Fruit fly (Drosophila melanogaster) whole organism, embryonic: ENCODE data around the gene Lamtor1.

Experiments used
- Ada2b ChIP-seq: fragments of 200-800 bp; sonication (Bioruptor generic); IDR thresholded peaks from 2 replicates; pipeline ENCODE4 v1.3.6; 2022; ENCODE audit warnings: missing biosample characterization, missing genetic modification characterization
- Aef1 ChIP-seq: fragments of 200-800 bp; sonication (Bioruptor generic); IDR thresholded peaks from 3 replicates; pipeline ENCODE4 v1.3.6; 2022; ENCODE audit warnings: missing biosample characterization, missing genetic modification characterization
- Atf3 ChIP-seq: fragments of 200-800 bp; sonication (Bioruptor generic); optimal IDR thresholded peaks from 3 replicates; lab custom pipeline; 2016; ENCODE audit warnings: missing biosample characterization, missing genetic modification characterization
- CG10147 ChIP-seq: fragments of 200-800 bp; sonication (Bioruptor generic); optimal IDR thresholded peaks from 2 replicates; lab custom pipeline; 2019; ENCODE audit warnings: missing biosample characterization, mild to moderate bottlenecking, missing genetic modification characterization, moderate library complexity
- CG1024 ChIP-seq: fragments of 200-800 bp; sonication (Bioruptor generic); IDR thresholded peaks from 2 replicates; pipeline ENCODE4 v1.3.6; 2022; ENCODE audit warnings: missing biosample characterization, missing genetic modification characterization
- CG10267 ChIP-seq: fragments of 200-800 bp; sonication (Bioruptor generic); optimal IDR thresholded peaks from 2 replicates; lab custom pipeline; 2018; ENCODE audit warnings: missing biosample characterization, mild to moderate bottlenecking, missing genetic modification characterization, moderate library complexity
- CG11085 ChIP-seq: fragments of 200-800 bp; sonication (Bioruptor generic); IDR thresholded peaks from 2 replicates; pipeline ENCODE4 v1.3.6; 2022; ENCODE audit warnings: missing biosample characterization, missing genetic modification characterization
- CG11723 ChIP-seq: fragments of 200-800 bp; sonication (Bioruptor generic); optimal IDR thresholded peaks from 2 replicates; lab custom pipeline; 2017; ENCODE audit warnings: missing biosample characterization, mild to moderate bottlenecking, missing genetic modification characterization
- CG12155 ChIP-seq: fragments of 200-800 bp; sonication (Bioruptor generic); optimal IDR thresholded peaks from 3 replicates; lab custom pipeline; 2016; ENCODE audit warnings: missing biosample characterization, missing genetic modification characterization
- CG13287 ChIP-seq: fragments of 200-800 bp; sonication (Bioruptor generic); IDR thresholded peaks from 2 replicates; pipeline ENCODE4 v1.3.6; 2022; ENCODE audit warnings: missing biosample characterization, missing genetic modification characterization; ENCODE audit not compliant: partially characterized antibody
- CG14050 ChIP-seq: fragments of 200-800 bp; sonication (Bioruptor generic); IDR thresholded peaks from 3 replicates; pipeline ENCODE4 v1.3.6; 2022; ENCODE audit warnings: missing biosample characterization, missing genetic modification characterization
- CG1529 ChIP-seq: fragments of 200-800 bp; sonication (Bioruptor generic); optimal IDR thresholded peaks from 3 replicates; lab custom pipeline; 2018; ENCODE audit warnings: missing biosample characterization, missing genetic modification characterization
- CG17568 ChIP-seq: fragments of 200-800 bp; sonication (Bioruptor generic); optimal IDR thresholded peaks from 2 replicates; lab custom pipeline; 2018; ENCODE audit warnings: missing biosample characterization, mild to moderate bottlenecking, missing genetic modification characterization, moderate library complexity
- CG17912 ChIP-seq: fragments of 200-800 bp; sonication (Bioruptor generic); optimal IDR thresholded peaks from 2 replicates; lab custom pipeline; 2018; ENCODE audit warnings: missing biosample characterization, mild to moderate bottlenecking, missing genetic modification characterization
- CG18764 ChIP-seq: fragments of 200-800 bp; sonication (Bioruptor generic); optimal IDR thresholded peaks from 3 replicates; lab custom pipeline; 2016; ENCODE audit warnings: missing biosample characterization, missing genetic modification characterization
- CG30020 ChIP-seq: fragments of 200-800 bp; optimal IDR thresholded peaks from 2 replicates; lab custom pipeline; 2019; ENCODE audit warnings: missing biosample characterization, mild to moderate bottlenecking, missing genetic modification characterization, moderate library complexity
- CG3065 ChIP-seq: fragments of 200-800 bp; sonication (Bioruptor generic); optimal IDR thresholded peaks from 2 replicates; lab custom pipeline; 2016; ENCODE audit warnings: missing biosample characterization, missing genetic modification characterization
- CG33213 ChIP-seq: fragments of 200-800 bp; sonication (Bioruptor generic); optimal IDR thresholded peaks from 3 replicates; lab custom pipeline; 2016; ENCODE audit warnings: missing biosample characterization, missing genetic modification characterization
- CG3838 ChIP-seq: fragments of 200-800 bp; sonication (Bioruptor generic); optimal IDR thresholded peaks from 3 replicates; lab custom pipeline; 2016; ENCODE audit warnings: missing biosample characterization, missing genetic modification characterization
- CG43689 ChIP-seq: fragments of 200-800 bp; sonication (Bioruptor generic); IDR thresholded peaks from 2 replicates; pipeline ENCODE4 v1.3.6; 2022; ENCODE audit warnings: missing biosample characterization, missing genetic modification characterization
- CG4617 ChIP-seq: fragments of 200-800 bp; sonication (Bioruptor generic); optimal IDR thresholded peaks from 3 replicates; lab custom pipeline; 2016; ENCODE audit warnings: missing biosample characterization, missing genetic modification characterization, borderline replicate concordance
- CG6254 ChIP-seq: fragments of 200-800 bp; sonication (Bioruptor generic); optimal IDR thresholded peaks from 3 replicates; lab custom pipeline; 2017; ENCODE audit warnings: mild to moderate bottlenecking, missing biosample characterization, missing genetic modification reagents, missing genetic modification characterization
- CG6272 ChIP-seq: fragments of 200-800 bp; sonication (Bioruptor generic); IDR thresholded peaks from 2 replicates; pipeline ENCODE4 v1.3.6; 2022; ENCODE audit warnings: missing biosample characterization, missing genetic modification characterization
- CG6654 ChIP-seq: fragments of 200-800 bp; sonication (Bioruptor generic); optimal IDR thresholded peaks from 2 replicates; lab custom pipeline; 2017; ENCODE audit warnings: missing biosample characterization, mild to moderate bottlenecking, missing genetic modification characterization
- Gug ChIP-seq: fragments of 200-800 bp; sonication (Bioruptor generic); IDR thresholded peaks from 4 replicates; pipeline ENCODE4 v1.3.6; 2022; ENCODE audit warnings: missing biosample characterization, missing genetic modification characterization
- Hr78 ChIP-seq, 2 experiments: fragments of 200-800 bp in 1 of 2; fragments of >200 bp in 1 of 2; sonication (Bioruptor generic) in 1 of 2; optimal IDR thresholded peaks; 2 replicates each; lab custom pipeline; 2017 to 2019; ENCODE audit warnings: missing biosample characterization in 2 of 2, missing genetic modification characterization in 2 of 2, mild to moderate bottlenecking in 1 of 2, moderate library complexity in 1 of 2
- Meics ChIP-seq: fragments of 200-800 bp; sonication (Bioruptor generic); optimal IDR thresholded peaks from 2 replicates; lab custom pipeline; 2017; ENCODE audit warnings: missing biosample characterization, mild to moderate bottlenecking, missing genetic modification characterization
- ab ChIP-seq: fragments of 200-800 bp; sonication (Bioruptor generic); optimal IDR thresholded peaks from 2 replicates; lab custom pipeline; 2016; ENCODE audit warnings: missing biosample characterization, missing genetic modification characterization
- bigmax ChIP-seq: fragments of 200-800 bp; sonication (Bioruptor generic); optimal IDR thresholded peaks from 2 replicates; lab custom pipeline; 2018; ENCODE audit warnings: missing biosample characterization, mild to moderate bottlenecking, missing genetic modification characterization
- chinmo ChIP-seq: fragments of 200-800 bp; sonication (Bioruptor generic); IDR thresholded peaks from 4 replicates; pipeline ENCODE4 v1.3.6; 2022; ENCODE audit warnings: missing biosample characterization, missing genetic modification characterization; ENCODE audit not compliant: partially characterized antibody
- fd96Cb ChIP-seq: fragments of 200-800 bp; sonication (Bioruptor generic); optimal IDR thresholded peaks from 2 replicates; lab custom pipeline; 2018; ENCODE audit warnings: missing biosample characterization, mild to moderate bottlenecking, missing genetic modification characterization, moderate library complexity
- ind ChIP-seq: fragments of 200-800 bp; sonication (Bioruptor generic); optimal IDR thresholded peaks from 3 replicates; lab custom pipeline; 2016; ENCODE audit warnings: missing biosample characterization, missing genetic modification characterization
- ken ChIP-seq: fragments of 200-800 bp; sonication (Bioruptor generic); IDR thresholded peaks from 3 replicates; pipeline ENCODE4 v1.3.6; 2022; ENCODE audit warnings: missing biosample characterization, missing genetic modification characterization
- lbe ChIP-seq: fragments of 200-800 bp; sonication (Bioruptor generic); optimal IDR thresholded peaks from 2 replicates; lab custom pipeline; 2016; ENCODE audit warnings: missing biosample characterization, mild to moderate bottlenecking, missing genetic modification characterization
- lilli ChIP-seq: fragments of 200-800 bp; sonication (Bioruptor generic); optimal IDR thresholded peaks from 3 replicates; lab custom pipeline; 2016; ENCODE audit warnings: missing biosample characterization, missing genetic modification characterization
- lmd ChIP-seq: fragments of 200-800 bp; sonication (Bioruptor generic); IDR thresholded peaks from 2 replicates; pipeline ENCODE4 v1.3.6; 2022; ENCODE audit warnings: missing biosample characterization, missing genetic modification characterization
- lola ChIP-seq, 3 experiments: fragments of >200 bp in 2 of 3; fragments of 200-800 bp in 1 of 3; sonication (Bioruptor generic) in 1 of 3; optimal IDR thresholded peaks; 2 replicates each; lab custom pipeline; 2017 to 2019; ENCODE audit warnings: missing biosample characterization in 3 of 3, missing genetic modification characterization in 3 of 3, mild to moderate bottlenecking in 1 of 3, moderate library complexity in 1 of 3
- maf-S ChIP-seq: fragments of 200-800 bp; sonication (Bioruptor generic); optimal IDR thresholded peaks from 2 replicates; lab custom pipeline; 2016; ENCODE audit warnings: missing biosample characterization, missing genetic modification characterization
- oc ChIP-seq: fragments of 200-800 bp; sonication (Bioruptor generic); optimal IDR thresholded peaks from 2 replicates; lab custom pipeline; 2018; ENCODE audit warnings: missing biosample characterization, mild to moderate bottlenecking, missing genetic modification characterization, moderate library complexity
- pros ChIP-seq: fragments of 200-800 bp; sonication (Bioruptor generic); optimal IDR thresholded peaks from 3 replicates; lab custom pipeline; 2019; ENCODE audit warnings: missing biosample characterization, mild to moderate bottlenecking, missing genetic modification characterization, moderate library complexity
- tll ChIP-seq, 2 experiments: fragments of 200-800 bp in 1 of 2; fragments of >200 bp in 1 of 2; sonication (Bioruptor generic) in 1 of 2; optimal IDR thresholded peaks; 2 replicates each; lab custom pipeline; 2017 to 2019; ENCODE audit warnings: missing biosample characterization in 2 of 2, missing genetic modification characterization in 2 of 2, mild to moderate bottlenecking in 1 of 2, moderate library complexity in 1 of 2
- trem ChIP-seq: fragments of 200-800 bp; optimal IDR thresholded peaks from 3 replicates; lab custom pipeline; 2019; ENCODE audit warnings: missing biosample characterization, mild to moderate bottlenecking, missing genetic modification characterization, moderate library complexity
- unpg ChIP-seq: fragments of 200-800 bp; sonication (Bioruptor generic); optimal IDR thresholded peaks from 3 replicates; lab custom pipeline; 2018; ENCODE audit warnings: missing biosample characterization, mild to moderate bottlenecking, missing genetic modification characterization, moderate library complexity
- usp ChIP-seq: fragments of >200 bp; optimal IDR thresholded peaks from 2 replicates; lab custom pipeline; 2017; ENCODE audit warnings: missing biosample characterization, missing genetic modification characterization
- vvl ChIP-seq: fragments of 200-800 bp; sonication (Bioruptor generic); IDR thresholded peaks from 2 replicates; pipeline ENCODE4 v1.3.6; 2022; ENCODE audit warnings: missing biosample characterization, missing genetic modification characterization
- zfh2 ChIP-seq: fragments of 200-800 bp; sonication (Bioruptor generic); optimal IDR thresholded peaks from 2 replicates; lab custom pipeline; 2016; ENCODE audit warnings: missing biosample characterization, missing genetic modification characterization

Gene Lamtor1

DNA sequence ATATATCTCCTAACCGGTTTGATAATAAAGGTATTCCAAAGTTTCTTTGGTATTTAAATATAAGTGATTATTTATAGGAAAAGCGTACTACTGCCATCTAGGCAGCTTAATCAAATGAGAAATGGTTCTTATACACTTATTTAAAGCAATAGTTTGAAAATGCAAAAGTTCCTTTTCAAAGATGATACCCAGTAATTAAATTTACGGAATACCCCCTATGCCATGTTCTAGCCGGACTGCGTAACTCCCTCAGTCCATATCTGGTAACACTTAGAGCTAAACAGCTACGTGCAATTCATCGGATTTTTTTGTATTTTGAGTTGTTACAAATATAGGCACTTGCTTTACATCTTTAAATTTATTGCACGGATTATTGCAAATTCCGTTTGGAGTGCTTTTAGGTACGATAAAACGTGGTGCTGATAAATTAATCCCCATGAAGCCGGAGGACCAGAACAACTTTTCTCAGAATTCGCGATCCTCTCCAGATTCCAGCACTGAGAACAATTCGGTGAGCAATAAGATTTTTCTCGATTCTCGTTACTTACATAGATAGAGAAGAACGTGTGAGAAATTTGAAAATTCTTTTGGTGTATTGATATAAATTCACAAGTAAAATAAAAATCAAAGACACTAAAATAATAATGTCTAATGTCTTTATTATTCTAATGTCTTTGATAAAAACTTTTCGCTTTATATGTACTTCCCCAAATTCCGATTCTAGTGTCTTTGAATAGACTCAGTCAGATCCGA, 26.2 kb downstream of the Lamtor1 start, which contains the start of gene CG7668 (continued):
- TF ChIP-seq zfh2 (GFP tag; lab: Kevin White, UChicago) (peak; percentile 77), CG14050 (GFP tag; lab: Robert Waterston, UW) (peak; percentile 89), Aef1 (GFP tag; lab: Robert Waterston, UW) (peak; percentile 77), CG12155 (GFP tag; lab: Kevin White, UChicago) (peak; percentile 85), CG33213 (GFP tag; lab: Kevin White, UChicago) (peak; percentile 82)

DNA sequence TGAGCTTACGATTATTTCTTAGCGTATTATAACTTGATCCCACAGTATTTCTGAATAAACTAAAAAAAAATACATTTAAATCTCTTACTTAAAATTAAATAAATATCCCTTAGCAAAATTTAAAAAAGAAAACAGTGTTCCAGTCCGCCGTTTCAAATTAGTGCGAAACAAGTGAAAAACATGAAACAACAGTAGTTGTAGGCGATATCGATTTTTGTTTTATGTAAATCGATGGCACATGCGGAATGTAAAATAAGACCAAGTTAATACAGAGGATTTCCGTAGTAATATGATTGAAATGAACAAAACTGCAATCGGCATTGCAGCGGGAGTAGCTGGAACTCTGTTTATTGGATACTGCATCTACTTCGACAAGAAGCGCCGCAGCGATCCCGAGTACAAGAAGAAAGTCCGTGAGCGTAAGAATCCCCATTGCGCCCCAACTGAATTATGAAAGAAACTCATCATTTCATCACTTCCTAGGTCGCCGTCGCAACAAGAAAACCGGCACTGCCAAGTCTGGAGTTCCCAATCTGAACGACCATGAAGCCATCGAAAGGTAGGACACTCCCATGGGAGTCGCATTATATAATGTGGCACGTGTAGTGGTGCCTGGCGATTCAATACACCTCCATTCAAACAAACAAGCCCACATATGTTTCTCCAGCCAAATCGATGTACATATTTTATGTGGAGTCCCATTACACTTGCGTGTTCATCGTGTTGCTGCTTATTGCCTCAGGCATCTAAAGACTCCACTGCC, 27.8 kb downstream of the Lamtor1 start:
- TF ChIP-seq vvl, result peak; percentile 18; the same call in 1 of the 2 replicates
- no peak for TF ChIP-seq CG12155 (GFP tag; lab: Kevin White, UChicago)
- TF ChIP-seq Hr78 (GFP tag; optimal IDR thresholded peaks at IDR 0.05; lab: Kevin White, UChicago), result no peak
- TF ChIP-seq lola (GFP tag; optimal IDR thresholded peaks at IDR 0.05; lab: Kevin White, UChicago), result no peak
- TF ChIP-seq Meics (GFP tag; lab: Kevin White, UChicago), result no peak
- TF ChIP-seq ken, result no peak
- TF ChIP-seq CG18764 (GFP tag; lab: Kevin White, UChicago), result no peak
- TF ChIP-seq CG11723 (GFP tag; lab: Kevin White, UChicago), result peak; percentile 44
- TF ChIP-seq Ada2b (GFP tag; lab: Robert Waterston, UW), result no peak
- TF ChIP-seq CG11085 (GFP tag; lab: Robert Waterston, UW), result no peak
- TF ChIP-seq pros (GFP tag; lab: Kevin White, UChicago), result no peak
- TF ChIP-seq CG6654 (GFP tag; lab: Kevin White, UChicago), result no peak
- no peak for TF ChIP-seq usp (GFP tag; lab: Kevin White, UChicago)
- TF ChIP-seq CG6272 (GFP tag; lab: Robert Waterston, UW), result no peak
- TF ChIP-seq trem, result peak; percentile 18
- TF ChIP-seq Gug (GFP tag; lab: Robert Waterston, UW), result no peak
- TF ChIP-seq CG17568 (GFP tag; lab: Kevin White, UChicago), result no peak
- peak; percentile 62 for TF ChIP-seq CG4617
- TF ChIP-seq CG43689 (GFP tag; lab: Robert Waterston, UW), result no peak
- TF ChIP-seq CG3838 (GFP tag; lab: Kevin White, UChicago), result no peak
- 0 out of 2 replicates have a peak, but pooled peaks have one; percentile 22 for TF ChIP-seq CG13287
- TF ChIP-seq maf-S (GFP tag; lab: Kevin White, UChicago), result no peak
- TF ChIP-seq bigmax, result no peak
- TF ChIP-seq CG1024 (GFP tag; lab: Robert Waterston, UW), result peak; percentile 92
- no peak for TF ChIP-seq lmd (GFP tag; lab: Robert Waterston, UW)
- no peak for TF ChIP-seq chinmo (GFP tag; lab: Robert Waterston, UW)
- TF ChIP-seq CG3065 (GFP tag; lab: Kevin White, UChicago), result no peak
- TF ChIP-seq oc (tag; lab: Kevin White, UChicago), result no peak
- no peak for TF ChIP-seq CG10267 (tag; lab: Kevin White, UChicago)
- no peak for TF ChIP-seq unpg (GFP tag; lab: Kevin White, UChicago)
- no peak for TF ChIP-seq CG6254 (GFP tag; lab: Kevin White, UChicago)
- no peak for TF ChIP-seq lbe (GFP tag; lab: Kevin White, UChicago)
- no peak for TF ChIP-seq CG1529 (GFP tag; lab: Kevin White, UChicago)
- TF ChIP-seq CG17912 (GFP tag; lab: Kevin White, UChicago), result peak; percentile 4
- no peak for TF ChIP-seq lilli
- TF ChIP-seq ind, result no peak
- TF ChIP-seq fd96Cb (tag; lab: Kevin White, UChicago), result no peak
- peak; percentile 99 for TF ChIP-seq CG30020 (tag; lab: Kevin White, UChicago)
- no peak for TF ChIP-seq ab
- TF ChIP-seq Atf3 (GFP tag; lab: Kevin White, UChicago), result no peak
- TF ChIP-seq tll (GFP tag; optimal IDR thresholded peaks at IDR 0.05; lab: Kevin White, UChicago), result no peak
- TF ChIP-seq CG10147 (GFP tag; lab: Kevin White, UChicago), result no peak
